Worm (Caenorhabditis elegans) whole organism, L4/young adult: ENCODE results near the gene F02C9.2.

Experiments
- W03F9.2 ChIP-seq: fragments of 150-350 bp; optimal IDR thresholded peaks from 2 replicates; lab custom pipeline; 2014; ENCODE audit warnings: missing biosample characterization, missing genetic modification characterization
- dao-5 ChIP-seq: sonication (generic microtip); optimal IDR thresholded peaks from 2 replicates; lab custom pipeline; 2016; ENCODE audit warnings: missing genotype, missing genetic modification characterization, moderate library complexity, missing compliant biosample characterization
- him-1 ChIP-seq: sonication (generic microtip); optimal IDR thresholded peaks from 2 replicates; lab custom pipeline; 2016; ENCODE audit warnings: missing genotype, missing genetic modification reagents, missing genetic modification characterization, missing compliant biosample characterization

ce11 chrV:3155072-3155471, 21.6 kb downstream of the F02C9.2 start, which contains the start of gene srab-7:
- no peak for TF ChIP-seq dao-5
- TF ChIP-seq W03F9.2 (tag; lab: Kevin White, UChicago) = no peak
- TF ChIP-seq him-1 (tag; lab: Kevin White, UChicago) = no peak
